Fruit fly (Drosophila melanogaster): ENCODE measurements around the gene CG14722.

Gene CG14722

DNA sequence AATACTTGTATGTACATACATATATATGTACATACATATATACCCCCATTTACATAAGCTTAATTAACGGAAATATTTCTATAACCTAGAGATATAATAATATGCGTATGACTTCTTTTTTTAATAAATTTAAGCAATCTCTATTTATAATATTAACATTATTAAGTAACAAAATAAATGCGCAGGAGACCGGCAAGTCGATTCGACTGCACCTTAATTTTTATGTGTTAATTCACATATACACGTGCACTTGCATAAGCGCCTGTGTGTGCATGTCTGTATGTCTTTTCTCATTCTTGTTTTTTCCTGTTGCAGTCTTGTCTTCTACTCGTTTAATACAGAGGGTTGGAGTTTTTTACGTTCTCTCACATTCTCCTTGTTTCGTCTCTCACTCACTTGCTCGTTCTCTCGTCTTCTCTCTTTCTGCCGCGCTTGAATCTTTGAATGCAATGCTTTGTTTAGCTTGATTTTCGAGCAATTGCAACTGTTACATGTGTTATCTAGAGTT lies 38.5 kb downstream of the CG14722 start (continued):
- TF ChIP-seq chif (GFP tag; optimal IDR thresholded peaks at IDR 0.05) (peak; percentile 33 to 76), CG15269 (tag; optimal IDR thresholded peaks at IDR 0.05) (peak; percentile 78), CG10147 (GFP tag; optimal IDR thresholded peaks at IDR 0.05) (peak; percentile 74), eve (GFP tag; optimal IDR thresholded peaks at IDR 0.05) (peak in 1 of 2 experiments; percentile 91), CG15479 (GFP tag; optimal IDR thresholded peaks at IDR 0.05) (peak; percentile 63), crp (GFP tag; optimal IDR thresholded peaks at IDR 0.05) (peak in 1 of 2 experiments; percentile 60), CG34422 (GFP tag; IDR thresholded peaks at IDR 0.05) (peak; percentile 90; the same call in 2 of the 3 replicates), TFAM (GFP tag; optimal IDR thresholded peaks at IDR 0.05) (peak; percentile 86), Nf-YA (GFP tag; IDR thresholded peaks at IDR 0.05) (peak; percentile 81), slbo (GFP tag; IDR thresholded peaks at IDR 0.05) (no peak), Doc2 (GFP tag; IDR thresholded peaks at IDR 0.05) (no peak), CG2116 (GFP tag; optimal IDR thresholded peaks at IDR 0.05) (peak; percentile 54), MESR4 (GFP tag; optimal IDR thresholded peaks at IDR 0.05) (no peak), lmd (GFP tag; IDR thresholded peaks at IDR 0.05) (peak; percentile 86), CG14441 (GFP tag; IDR thresholded peaks at IDR 0.05) (no peak), cato (GFP tag; optimal IDR thresholded peaks at IDR 0.05; ENCODE audit: borderline replicate concordance) (peak; percentile 93), CG1832 (GFP tag; optimal IDR thresholded peaks at IDR 0.05) (no peak), seq (GFP tag; IDR thresholded peaks at IDR 0.05) (peak; percentile 33; the same call in 1 of the 2 replicates), CG8478 (optimal IDR thresholded peaks at IDR 0.05) (no peak), cg (GFP tag; optimal IDR thresholded peaks at IDR 0.05) (peak; percentile 78), Ravus (GFP tag; IDR thresholded peaks at IDR 0.05) (no peak), CG1233 (GFP tag; optimal IDR thresholded peaks at IDR 0.05) (peak; percentile 88), Bgb (GFP tag; IDR thresholded peaks at IDR 0.05; ENCODE audit: partially characterized antibody) (no peak), CoRest (tag; optimal IDR thresholded peaks at IDR 0.05) (peak; percentile 96), Lpt (GFP tag; optimal IDR thresholded peaks at IDR 0.05) (no peak), CG16815 (GFP tag; optimal IDR thresholded peaks at IDR 0.05) (peak; percentile 97), sim (GFP tag; IDR thresholded peaks at IDR 0.05) (peak; percentile 89), gt (GFP tag; IDR thresholded peaks at IDR 0.05) (peak; percentile 79), B-H2 (GFP tag; optimal IDR thresholded peaks at IDR 0.05) (no peak), CG1603 (tag; optimal IDR thresholded peaks at IDR 0.05) (peak; percentile 65), bab2 (GFP tag; optimal IDR thresholded peaks at IDR 0.05) (peak; percentile 35), B-H1 (GFP tag; IDR thresholded peaks at IDR 0.05) (peak; percentile 78), Xbp1 (GFP tag; optimal IDR thresholded peaks at IDR 0.05) (peak; percentile 93), CG3407 (GFP tag; optimal IDR thresholded peaks at IDR 0.05) (peak; percentile 93), unpg (GFP tag; optimal IDR thresholded peaks at IDR 0.05) (peak; percentile 95), tll (GFP tag; optimal IDR thresholded peaks at IDR 0.05) (peak in 1 of 2 experiments; percentile 12), fd96Cb (tag; optimal IDR thresholded peaks at IDR 0.05) (peak; percentile 98), Lim3 (GFP tag; IDR thresholded peaks at IDR 0.05) (peak; percentile 43; the same call in 1 of the 2 replicates), croc (GFP tag; conservative IDR thresholded peaks at IDR 0.05) (peak; percentile 95), MTF-1 (GFP tag; optimal IDR thresholded peaks at IDR 0.05; ENCODE audit: borderline replicate concordance) (peak; percentile 85), CG10959 (GFP tag; IDR thresholded peaks at IDR 0.05) (peak; percentile 93), C15 (GFP tag; IDR thresholded peaks at IDR 0.05) (no peak), rib (GFP tag; IDR thresholded peaks at IDR 0.05) (no peak), pan (optimal IDR thresholded peaks at IDR 0.05) (no peak), pan (GFP tag; optimal IDR thresholded peaks at IDR 0.05 in 1 of 2, IDR thresholded peaks at IDR 0.05 in 1 of 2) (peak in 1 of 2 experiments; percentile 78), ato (GFP tag; IDR thresholded peaks at IDR 0.05; ENCODE audit: partially characterized antibody) (no peak), ash1 (GFP tag; optimal IDR thresholded peaks at IDR 0.05) (no peak), CG7963 (GFP tag; IDR thresholded peaks at IDR 0.05; ENCODE audit: partially characterized antibody) (no peak), Mes4 (GFP tag; optimal IDR thresholded peaks at IDR 0.05) (no peak), Hey (tag; optimal IDR thresholded peaks at IDR 0.05) (no peak)
